Fruit fly (Drosophila melanogaster) whole organism, embryonic: ENCODE measurements around the gene Atg2.

ENCODE experiments used
- ATbp ChIP-seq: fragments of 200-800 bp; sonication (Bioruptor generic); optimal IDR thresholded peaks from 2 replicates; lab custom pipeline; 2017; ENCODE audit warnings: missing biosample characterization, mild to moderate bottlenecking, missing genetic modification characterization, missing genetic modification reagents
- CG10431 ChIP-seq: fragments of 200-800 bp; sonication (Bioruptor generic); optimal IDR thresholded peaks from 3 replicates; lab custom pipeline; 2018; ENCODE audit warnings: missing biosample characterization, mild to moderate bottlenecking, missing genetic modification characterization
- CG10979 ChIP-seq: fragments of 200-800 bp; sonication (Bioruptor generic); optimal IDR thresholded peaks from 2 replicates; lab custom pipeline; 2018; ENCODE audit warnings: missing biosample characterization, mild to moderate bottlenecking, missing genetic modification characterization, moderate library complexity
- CG12071 ChIP-seq: fragments of 200-800 bp; sonication (Bioruptor generic); optimal IDR thresholded peaks from 3 replicates; lab custom pipeline; 2018; ENCODE audit warnings: missing biosample characterization, mild to moderate bottlenecking, missing genetic modification characterization
- CG13424 ChIP-seq: fragments of 200-800 bp; sonication (Bioruptor generic); optimal IDR thresholded peaks from 2 replicates; lab custom pipeline; 2019; ENCODE audit warnings: missing biosample characterization, mild to moderate bottlenecking, missing genetic modification characterization, moderate library complexity
- CG15514 ChIP-seq: fragments of 200-800 bp; sonication (Bioruptor generic); optimal IDR thresholded peaks from 3 replicates; lab custom pipeline; 2017; ENCODE audit warnings: missing biosample characterization, missing genetic modification characterization, mild to moderate bottlenecking, moderate library complexity, missing genetic modification reagents
- CG1647 ChIP-seq: fragments of 200-800 bp; sonication (Bioruptor generic); optimal IDR thresholded peaks from 3 replicates; lab custom pipeline; 2016; ENCODE audit warnings: missing biosample characterization, missing genetic modification characterization
- CG16863 ChIP-seq: fragments of 200-800 bp; sonication (Bioruptor generic); optimal IDR thresholded peaks from 3 replicates; lab custom pipeline; 2016; ENCODE audit warnings: missing biosample characterization, missing genetic modification characterization
- CG18599 ChIP-seq: fragments of 200-800 bp; sonication (Bioruptor generic); optimal IDR thresholded peaks from 3 replicates; lab custom pipeline; 2017; ENCODE audit warnings: missing biosample characterization, missing genetic modification characterization, mild to moderate bottlenecking, moderate library complexity, missing genetic modification reagents
- CG2678 ChIP-seq: fragments of 200-800 bp; sonication (Bioruptor generic); optimal IDR thresholded peaks from 3 replicates; lab custom pipeline; 2019; ENCODE audit warnings: missing biosample characterization, mild to moderate bottlenecking, missing genetic modification characterization, moderate library complexity
- CG2889 ChIP-seq: fragments of 200-800 bp; sonication (Bioruptor generic); IDR thresholded peaks from 3 replicates; pipeline ENCODE4 v1.3.6; 2022; ENCODE audit warnings: missing biosample characterization, missing genetic modification characterization
- CG32772 ChIP-seq: fragments of 200-800 bp; sonication (Bioruptor generic); IDR thresholded peaks from 2 replicates; pipeline ENCODE4 v1.3.6; 2022; ENCODE audit warnings: missing biosample characterization, missing genetic modification characterization
- CG3281 ChIP-seq: fragments of 200-800 bp; sonication (Bioruptor generic); optimal IDR thresholded peaks from 3 replicates; lab custom pipeline; 2017; ENCODE audit warnings: missing biosample characterization, mild to moderate bottlenecking, missing genetic modification characterization
- CG42726 ChIP-seq: fragments of 200-800 bp; sonication (Bioruptor generic); IDR thresholded peaks from 2 replicates; pipeline ENCODE4 v1.3.6; 2022; ENCODE audit warnings: missing biosample characterization, missing genetic modification characterization; ENCODE audit not compliant: partially characterized antibody
- CG4820 ChIP-seq: fragments of 200-800 bp; sonication (Bioruptor generic); optimal IDR thresholded peaks from 3 replicates; lab custom pipeline; 2016; ENCODE audit warnings: missing biosample characterization, missing genetic modification characterization
- CG6854 ChIP-seq: fragments of 200-800 bp; sonication (Bioruptor generic); optimal IDR thresholded peaks from 3 replicates; lab custom pipeline; 2017; ENCODE audit warnings: missing biosample characterization, mild to moderate bottlenecking, missing genetic modification characterization
- CG8281 ChIP-seq: fragments of 200-800 bp; sonication (Bioruptor generic); optimal IDR thresholded peaks from 2 replicates; lab custom pipeline; 2018; ENCODE audit warnings: missing biosample characterization, mild to moderate bottlenecking, missing genetic modification characterization, moderate library complexity
- CG9609 ChIP-seq: fragments of 200-800 bp; sonication (Bioruptor generic); optimal IDR thresholded peaks from 3 replicates; lab custom pipeline; 2016; ENCODE audit warnings: missing biosample characterization, missing genetic modification characterization
- CG9876 ChIP-seq: fragments of 200-800 bp; sonication (Bioruptor generic); optimal IDR thresholded peaks from 2 replicates; lab custom pipeline; 2016; ENCODE audit warnings: missing biosample characterization, missing genetic modification characterization
- CoRest ChIP-seq: fragments of 200-800 bp; sonication (Bioruptor generic); optimal IDR thresholded peaks from 3 replicates; lab custom pipeline; 2018; ENCODE audit warnings: missing biosample characterization, mild to moderate bottlenecking, missing genetic modification characterization, moderate library complexity
- D19A ChIP-seq: fragments of 200-800 bp; optimal IDR thresholded peaks from 3 replicates; lab custom pipeline; 2019; ENCODE audit warnings: missing biosample characterization, mild to moderate bottlenecking, missing genetic modification characterization, moderate library complexity
- E2f1 ChIP-seq: fragments of 200-800 bp; sonication (Bioruptor generic); IDR thresholded peaks from 2 replicates; pipeline ENCODE4 v1.3.6; 2022; ENCODE audit warnings: missing biosample characterization, missing genetic modification characterization
- Hmr ChIP-seq: fragments of 200-800 bp; sonication (Bioruptor generic); optimal IDR thresholded peaks from 3 replicates; lab custom pipeline; 2017; ENCODE audit warnings: mild to moderate bottlenecking, missing biosample characterization, missing genetic modification reagents, missing genetic modification characterization
- MESR4 ChIP-seq: fragments of 200-800 bp; sonication (Bioruptor generic); optimal IDR thresholded peaks from 2 replicates; lab custom pipeline; 2018; ENCODE audit warnings: missing biosample characterization, mild to moderate bottlenecking, missing genetic modification characterization, moderate library complexity
- Max ChIP-seq: fragments of 200-800 bp; sonication (Bioruptor generic); optimal IDR thresholded peaks from 2 replicates; lab custom pipeline; 2016; ENCODE audit warnings: missing biosample characterization, mild to moderate bottlenecking, missing genetic modification characterization
- Med ChIP-seq: fragments of 200-800 bp; sonication (Bioruptor generic); peaks from one replicate; lab custom pipeline; 2016; ENCODE audit warnings: missing biosample characterization, missing genetic modification characterization, mild to moderate bottlenecking, inconsistent platforms, moderate library complexity
- NfI ChIP-seq: fragments of 200-800 bp; sonication (Bioruptor generic); optimal IDR thresholded peaks from 3 replicates; lab custom pipeline; 2018; ENCODE audit warnings: missing biosample characterization, mild to moderate bottlenecking, missing genetic modification characterization, moderate library complexity
- Ptx1 ChIP-seq: fragments of 200-800 bp; sonication (Bioruptor generic); IDR thresholded peaks from 2 replicates; pipeline ENCODE4 v1.3.6; 2022; ENCODE audit warnings: missing biosample characterization, missing genetic modification characterization
- Xbp1 ChIP-seq: fragments of 200-800 bp; sonication (Bioruptor generic); optimal IDR thresholded peaks from 3 replicates; lab custom pipeline; 2016; ENCODE audit warnings: missing biosample characterization, mild to moderate bottlenecking, missing genetic modification characterization
- bcd ChIP-seq: fragments of 200-800 bp; sonication (Bioruptor generic); optimal IDR thresholded peaks from 2 replicates; lab custom pipeline; 2017; ENCODE audit warnings: missing biosample characterization, mild to moderate bottlenecking, missing genetic modification characterization
- ci ChIP-seq: fragments of 200-800 bp; sonication (Bioruptor generic); IDR thresholded peaks from 3 replicates; pipeline ENCODE4 v1.3.6; 2022; ENCODE audit warnings: missing biosample characterization, missing genetic modification characterization
- crol ChIP-seq: fragments of 200-800 bp; sonication (Bioruptor generic); IDR thresholded peaks from 2 replicates; pipeline ENCODE4 v1.3.6; 2022; ENCODE audit warnings: missing biosample characterization, missing genetic modification characterization
- da ChIP-seq: fragments of 200-800 bp; sonication (Bioruptor generic); optimal IDR thresholded peaks from 2 replicates; lab custom pipeline; 2016; ENCODE audit warnings: missing biosample characterization, missing genetic modification characterization
- danr ChIP-seq: fragments of 200-800 bp; sonication (Bioruptor generic); IDR thresholded peaks from 2 replicates; pipeline ENCODE4 v1.3.6; 2022; ENCODE audit warnings: missing biosample characterization, missing genetic modification characterization
- esg ChIP-seq: fragments of 200-800 bp; sonication (Bioruptor generic); conservative IDR thresholded peaks from 2 replicates; pipeline ENCODE4 v1.3.6; 2022; ENCODE audit warnings: missing biosample characterization, missing genetic modification characterization
- grau ChIP-seq: fragments of 200-800 bp; optimal IDR thresholded peaks from 3 replicates; lab custom pipeline; 2019; ENCODE audit warnings: missing biosample characterization, mild to moderate bottlenecking, missing genetic modification characterization, moderate library complexity
- gro ChIP-seq: fragments of 200-800 bp; sonication (Bioruptor generic); optimal IDR thresholded peaks from 2 replicates; lab custom pipeline; 2016; ENCODE audit warnings: missing biosample characterization, missing genetic modification characterization
- ham ChIP-seq: fragments of 200-800 bp; sonication (Bioruptor generic); IDR thresholded peaks from 2 replicates; pipeline ENCODE4 v1.3.6; 2022; ENCODE audit warnings: missing biosample characterization, missing genetic modification characterization
- jumu ChIP-seq: fragments of 200-800 bp; sonication (Bioruptor generic); optimal IDR thresholded peaks from 3 replicates; lab custom pipeline; 2016; ENCODE audit warnings: missing biosample characterization, missing genetic modification characterization
- luna ChIP-seq: fragments of 200-800 bp; sonication (Bioruptor generic); optimal IDR thresholded peaks from 2 replicates; lab custom pipeline; 2016; ENCODE audit warnings: missing biosample characterization, missing genetic modification characterization
- oc ChIP-seq: fragments of 200-800 bp; sonication (Bioruptor generic); optimal IDR thresholded peaks from 2 replicates; lab custom pipeline; 2018; ENCODE audit warnings: missing biosample characterization, mild to moderate bottlenecking, missing genetic modification characterization, moderate library complexity
- peb ChIP-seq: fragments of 200-800 bp; sonication (Bioruptor generic); IDR thresholded peaks from 2 replicates; pipeline ENCODE4 v1.3.6; 2022; ENCODE audit warnings: missing biosample characterization, missing genetic modification characterization
- pho ChIP-seq: fragments of 200-800 bp; sonication (Bioruptor generic); optimal IDR thresholded peaks from 2 replicates; lab custom pipeline; 2016; ENCODE audit warnings: missing biosample characterization, missing genetic modification characterization
- pita ChIP-seq: fragments of 200-800 bp; sonication (Bioruptor generic); optimal IDR thresholded peaks from 2 replicates; lab custom pipeline; 2017; ENCODE audit warnings: missing biosample characterization, mild to moderate bottlenecking, missing genetic modification characterization
- prd ChIP-seq, 3 experiments: fragments of >200 bp in 2 of 3; fragments of 200-800 bp in 1 of 3; sonication (Bioruptor generic) in 1 of 3; optimal IDR thresholded peaks in 2 of 3; IDR thresholded peaks in 1 of 3; 2 replicates in 2 of 3; 3 replicates in 1 of 3; pipeline versions ENCODE4 v1.3.6 to Lab custom; 2017 to 2022; ENCODE audit warnings: missing biosample characterization in 1 of 3, missing genetic modification characterization in 1 of 3
- ranshi ChIP-seq: fragments of 200-800 bp; sonication (Bioruptor generic); IDR thresholded peaks from 2 replicates; pipeline ENCODE4 v1.3.6; 2022; ENCODE audit warnings: missing biosample characterization, missing genetic modification characterization
- sens ChIP-seq: fragments of 200-800 bp; sonication (Bioruptor generic); peaks from one replicate; lab custom pipeline; 2016; ENCODE audit warnings: missing biosample characterization, missing genetic modification characterization
- so ChIP-seq: fragments of 200-800 bp; sonication (Bioruptor generic); IDR thresholded peaks from 3 replicates; pipeline ENCODE4 v1.3.6; 2022; ENCODE audit warnings: missing biosample characterization, missing genetic modification characterization
- trem ChIP-seq: fragments of 200-800 bp; optimal IDR thresholded peaks from 3 replicates; lab custom pipeline; 2019; ENCODE audit warnings: missing biosample characterization, mild to moderate bottlenecking, missing genetic modification characterization, moderate library complexity
- vvl ChIP-seq: fragments of 200-800 bp; sonication (Bioruptor generic); IDR thresholded peaks from 2 replicates; pipeline ENCODE4 v1.3.6; 2022; ENCODE audit warnings: missing biosample characterization, missing genetic modification characterization

Gene Atg2

dm6 chr3L:2822955-2823354, 48.8 kb downstream of the Atg2 start (continued):
- TF ChIP-seq danr (GFP tag; lab: Robert Waterston, UW): 0 out of 2 replicates have a peak, but pooled peaks have one; percentile 28
- TF ChIP-seq ham (GFP tag; lab: Robert Waterston, UW): no peak
- no peak for TF ChIP-seq luna
- TF ChIP-seq CG2889 (GFP tag; lab: Robert Waterston, UW): no peak
- TF ChIP-seq so (GFP tag; lab: Robert Waterston, UW): no peak
- TF ChIP-seq esg: 0 out of 2 replicates have a peak, but pooled peaks have one; percentile 31
- peak; percentile 1 for TF ChIP-seq CoRest (tag; lab: Kevin White, UChicago)
- peak; percentile 12 for TF ChIP-seq CG1647 (GFP tag; lab: Kevin White, UChicago)
- no peak for TF ChIP-seq oc (tag; lab: Kevin White, UChicago)
- peak; percentile 52 for TF ChIP-seq E2f1 (GFP tag; lab: Robert Waterston, UW)
- TF ChIP-seq CG10979 (tag; lab: Kevin White, UChicago): peak; percentile 51
- peak; percentile 31 for TF ChIP-seq ATbp (GFP tag; lab: Kevin White, UChicago)
- peak; percentile 15 for TF ChIP-seq CG16863 (GFP tag; lab: Kevin White, UChicago)
- peak; percentile 57 for TF ChIP-seq bcd
- TF ChIP-seq trem: no peak
- TF ChIP-seq MESR4: no peak
- peak; percentile 34 for TF ChIP-seq grau
- peak; percentile 68 for TF ChIP-seq CG2678 (tag; lab: Kevin White, UChicago)
- TF ChIP-seq CG3281 (GFP tag; lab: Kevin White, UChicago): peak; percentile 41
- TF ChIP-seq CG15514 (GFP tag; lab: Kevin White, UChicago): peak; percentile 31
- peak; percentile 83 for TF ChIP-seq CG18599
- TF ChIP-seq ci (GFP tag; lab: Robert Waterston, UW): peak; percentile 61; the same call in 1 of the 3 replicates
- TF ChIP-seq pita (GFP tag; lab: Kevin White, UChicago): no peak
- TF ChIP-seq CG10431 (GFP tag; lab: Kevin White, UChicago): no peak
- peak; percentile 24 for TF ChIP-seq CG4820 (GFP tag; lab: Kevin White, UChicago)
- 0 out of 2 replicates have a peak, but pooled peaks have one; percentile 52 for TF ChIP-seq crol (GFP tag; lab: Robert Waterston, UW)
- TF ChIP-seq gro (GFP tag; lab: Kevin White, UChicago): peak; percentile 34
- peak; percentile 47 for TF ChIP-seq sens (GFP tag; lab: Kevin White, UChicago)
- TF ChIP-seq pho (GFP tag; lab: Kevin White, UChicago): no peak
- peak; percentile 26 for TF ChIP-seq CG6854 (GFP tag; lab: Kevin White, UChicago)
- peak; percentile 46 for TF ChIP-seq Xbp1 (GFP tag; lab: Kevin White, UChicago)
- peak; percentile 56; the same call in 1 of the 2 replicates for TF ChIP-seq CG32772 (GFP tag; lab: Robert Waterston, UW)
- peak; percentile 62 for TF ChIP-seq vvl (GFP tag; lab: Robert Waterston, UW)
- peak; percentile 83 for TF ChIP-seq Med
- peak; percentile 76 for TF ChIP-seq Ptx1 (GFP tag; lab: Robert Waterston, UW)
- TF ChIP-seq D19A (tag; lab: Kevin White, UChicago): peak; percentile 24
- no peak for TF ChIP-seq CG9609 (GFP tag; lab: Kevin White, UChicago)
- peak; percentile 17 for TF ChIP-seq jumu (GFP tag; lab: Kevin White, UChicago)
- no peak for TF ChIP-seq Max (GFP tag; lab: Kevin White, UChicago)
- no peak for TF ChIP-seq CG42726
- TF ChIP-seq Hmr (GFP tag; lab: Kevin White, UChicago): peak; percentile 50
- TF ChIP-seq peb (GFP tag; lab: Robert Waterston, UW): 0 out of 2 replicates have a peak, but pooled peaks have one; percentile 12
- TF ChIP-seq ranshi (GFP tag; lab: Robert Waterston, UW): peak; percentile 55; the same call in 1 of the 2 replicates
- no peak for TF ChIP-seq NfI
- no peak for TF ChIP-seq CG8281 (tag; lab: Kevin White, UChicago)
- no peak for TF ChIP-seq prd (optimal IDR thresholded peaks at IDR 0.05; lab: Kevin White, UChicago)
- TF ChIP-seq prd (GFP tag; IDR thresholded peaks at IDR 0.05; lab: Robert Waterston, UW): peak; percentile 64; the same call in 2 of the 3 replicates
- no peak for TF ChIP-seq CG12071
- TF ChIP-seq CG9876 (GFP tag; lab: Kevin White, UChicago): no peak
- TF ChIP-seq CG13424: peak; percentile 8
- TF ChIP-seq da: no peak
